Worm (Caenorhabditis elegans) whole organism, L3 larva: ENCODE results near the gene cka-1.

Experiments
- aly-2 ChIP-seq: fragments of 150-350 bp; optimal IDR thresholded peaks from 2 replicates; lab custom pipeline; 2014; ENCODE audit warnings: missing biosample characterization, missing genetic modification characterization
- ama-1 ChIP-seq: fragments of 150-350 bp; optimal IDR thresholded peaks from 2 replicates; lab custom pipeline; 2018
- ceh-28 ChIP-seq: fragments of 150-350 bp; optimal IDR thresholded peaks from 2 replicates; lab custom pipeline; 2014; ENCODE audit warnings: missing biosample characterization, missing genetic modification reagents, missing genetic modification characterization
- ceh-82 ChIP-seq: fragments of 150-350 bp; optimal IDR thresholded peaks from 2 replicates; lab custom pipeline; 2014; ENCODE audit warnings: missing biosample characterization, missing genetic modification characterization
- elt-2 ChIP-seq: sonication (generic microtip); optimal IDR thresholded peaks from 2 replicates; lab custom pipeline; 2016; ENCODE audit warnings: missing genetic modification reagents, mild to moderate bottlenecking, missing genetic modification characterization, missing compliant biosample characterization
- jun-1 ChIP-seq: fragments of 150-350 bp; optimal IDR thresholded peaks from 2 replicates; lab custom pipeline; 2014; ENCODE audit warnings: missing biosample characterization, missing genetic modification reagents, missing genetic modification characterization
- mdl-1 ChIP-seq: fragments of 150-350 bp; optimal IDR thresholded peaks from 2 replicates; lab custom pipeline; 2014; ENCODE audit warnings: missing biosample characterization, missing genetic modification characterization
- nhr-11 ChIP-seq: fragments of 150-350 bp; optimal IDR thresholded peaks from 2 replicates; lab custom pipeline; 2014; ENCODE audit warnings: missing biosample characterization, missing genetic modification characterization
- snpc-4 ChIP-seq: fragments of 150-350 bp; optimal IDR thresholded peaks from 2 replicates; lab custom pipeline; 2014; ENCODE audit warnings: missing biosample characterization, missing genetic modification characterization
- unc-62 ChIP-seq: fragments of 150-350 bp; sonication (generic microtip); optimal IDR thresholded peaks from 4 replicates; lab custom pipeline; 2014; ENCODE audit warnings: missing biosample characterization, missing genetic modification reagents, missing genetic modification characterization

- TF ChIP-seq aly-2 (tag; lab: Kevin White, UChicago) (no peak), ama-1 (no peak), ceh-82 (tag; lab: Kevin White, UChicago) (no peak), jun-1 (tag; lab: Kevin White, UChicago) (no peak), snpc-4 (tag; lab: Kevin White, UChicago) (no peak), mdl-1 (tag; lab: Kevin White, UChicago) (no peak), unc-62 (no peak), nhr-11 (no peak), ceh-28 (no peak), elt-2 (tag; lab: Kevin White, UChicago) (no peak)
These were observed 1.6 kb upstream of the cka-1 start for ce11 chrIV:9739001-9739400.
